Worm (Caenorhabditis elegans) whole organism, early embryonic: ENCODE measurements around the gene rilp-1.

ENCODE experiments used
- F13C5.2 ChIP-seq: sonication (generic microtip); optimal IDR thresholded peaks from 2 replicates; lab custom pipeline; 2017; ENCODE audit warnings: mild to moderate bottlenecking, missing genetic modification characterization, inconsistent platforms, missing compliant biosample characterization
- ama-1 ChIP-seq: fragments of 150-350 bp; optimal IDR thresholded peaks from 2 replicates; lab custom pipeline; 2014
- pes-1 ChIP-seq: fragments of 200-800 bp; sonication (Bioruptor generic); IDR thresholded peaks from 2 replicates; pipeline ENCODE4 v1.3.6; 2022; ENCODE audit warnings: missing genetic modification reagents, missing genetic modification characterization, missing compliant biosample characterization
- scrt-1 ChIP-seq: fragments of 200-800 bp; sonication (Bioruptor generic); IDR thresholded peaks from 2 replicates; pipeline ENCODE4 v1.3.6; 2022; ENCODE audit warnings: missing genetic modification characterization, missing compliant biosample characterization
- sea-1 ChIP-seq: fragments of 200-800 bp; sonication (Bioruptor generic); conservative IDR thresholded peaks from 2 replicates; pipeline ENCODE4 v1.3.6; 2022; ENCODE audit warnings: missing genetic modification characterization, missing compliant biosample characterization
- tbx-37 ChIP-seq: fragments of 200-800 bp; sonication (Bioruptor generic); conservative IDR thresholded peaks from 2 replicates; pipeline ENCODE4 v1.3.6; 2022; ENCODE audit warnings: missing genetic modification reagents, missing genetic modification characterization, missing compliant biosample characterization

DNA sequence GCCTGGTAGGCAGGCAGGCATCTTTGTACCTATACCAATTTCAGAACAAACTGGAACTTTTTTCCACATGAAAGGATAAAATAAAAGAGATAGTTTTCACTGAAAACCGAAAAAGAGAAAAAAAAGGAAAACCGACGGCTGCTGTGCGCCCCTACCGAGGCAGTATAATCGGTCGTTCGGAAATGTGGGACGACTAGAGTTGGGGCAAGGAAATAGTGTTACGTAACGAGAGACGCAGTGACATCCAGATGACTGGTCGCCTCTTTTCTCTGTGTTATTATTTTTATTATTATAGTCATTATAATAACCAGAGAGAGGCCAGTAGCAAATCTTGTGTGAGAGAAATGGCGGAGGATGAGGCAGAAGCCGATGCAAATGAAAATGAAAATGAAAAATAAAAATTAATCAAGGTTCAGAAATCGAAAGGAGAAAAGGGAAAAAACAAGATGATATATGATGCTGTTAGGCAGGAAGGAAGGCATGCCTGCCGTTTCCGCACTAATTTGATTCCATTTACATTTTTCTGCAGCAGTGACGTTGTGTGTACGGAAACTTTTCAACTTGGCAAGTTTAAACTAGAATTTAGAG, 45.5 kb downstream of the rilp-1 start:
- TF ChIP-seq F13C5.2 (tag; lab: Kevin White, UChicago) = no peak
- TF ChIP-seq pes-1 = no peak
- TF ChIP-seq sea-1 (GFP tag; lab: Robert Waterston, UW) = no peak
- no peak for TF ChIP-seq tbx-37
- TF ChIP-seq ama-1 (lab: Kevin White, UChicago) = no peak
- no peak for TF ChIP-seq scrt-1 (GFP tag; lab: Robert Waterston, UW)
